Fruit fly (Drosophila melanogaster) whole organism, embryonic: ENCODE data around the gene car.
A peak's percentile ranks its signal among the peaks of the same experiment; 100 is the strongest.

Source experiments
- CG12299 ChIP-seq: fragments of 200-800 bp; sonication (Bioruptor generic); optimal IDR thresholded peaks from 2 replicates; lab custom pipeline; 2018; ENCODE audit warnings: missing biosample characterization, mild to moderate bottlenecking, missing genetic modification characterization
- CG13424 ChIP-seq: fragments of 200-800 bp; sonication (Bioruptor generic); optimal IDR thresholded peaks from 2 replicates; lab custom pipeline; 2019; ENCODE audit warnings: missing biosample characterization, mild to moderate bottlenecking, missing genetic modification characterization, moderate library complexity
- CG13775 ChIP-seq: fragments of 200-800 bp; sonication (Bioruptor generic); optimal IDR thresholded peaks from 3 replicates; lab custom pipeline; 2017; ENCODE audit warnings: missing biosample characterization, mild to moderate bottlenecking, missing genetic modification characterization
- CG14014 ChIP-seq: fragments of 200-800 bp; sonication (Bioruptor generic); IDR thresholded peaks from 2 replicates; pipeline ENCODE4 v1.3.6; 2022; ENCODE audit warnings: missing biosample characterization, missing genetic modification characterization
- CG15514 ChIP-seq: fragments of 200-800 bp; sonication (Bioruptor generic); optimal IDR thresholded peaks from 3 replicates; lab custom pipeline; 2017; ENCODE audit warnings: missing biosample characterization, missing genetic modification characterization, mild to moderate bottlenecking, moderate library complexity, missing genetic modification reagents
- CG15601 ChIP-seq: fragments of 200-800 bp; sonication (Bioruptor generic); optimal IDR thresholded peaks from 3 replicates; lab custom pipeline; 2019; ENCODE audit warnings: missing biosample characterization, mild to moderate bottlenecking, missing genetic modification characterization, moderate library complexity
- CG1603 ChIP-seq: fragments of 200-800 bp; sonication (Bioruptor generic); optimal IDR thresholded peaks from 2 replicates; lab custom pipeline; 2019; ENCODE audit warnings: missing biosample characterization, mild to moderate bottlenecking, missing genetic modification characterization, moderate library complexity
- CG17829 ChIP-seq: fragments of 200-800 bp; optimal IDR thresholded peaks from 2 replicates; lab custom pipeline; 2019; ENCODE audit warnings: missing biosample characterization, mild to moderate bottlenecking, missing genetic modification characterization, moderate library complexity
- CG2678 ChIP-seq: fragments of 200-800 bp; sonication (Bioruptor generic); optimal IDR thresholded peaks from 3 replicates; lab custom pipeline; 2019; ENCODE audit warnings: missing biosample characterization, mild to moderate bottlenecking, missing genetic modification characterization, moderate library complexity
- CG30020 ChIP-seq: fragments of 200-800 bp; optimal IDR thresholded peaks from 2 replicates; lab custom pipeline; 2019; ENCODE audit warnings: missing biosample characterization, mild to moderate bottlenecking, missing genetic modification characterization, moderate library complexity
- CG34224 ChIP-seq: fragments of 200-800 bp; sonication (Bioruptor generic); IDR thresholded peaks from 3 replicates; pipeline ENCODE4 v1.3.6; 2022; ENCODE audit warnings: missing biosample characterization, missing genetic modification characterization; ENCODE audit not compliant: partially characterized antibody
- CG6654 ChIP-seq: fragments of 200-800 bp; sonication (Bioruptor generic); optimal IDR thresholded peaks from 2 replicates; lab custom pipeline; 2017; ENCODE audit warnings: missing biosample characterization, mild to moderate bottlenecking, missing genetic modification characterization
- CG7963 ChIP-seq: fragments of 200-800 bp; sonication (Bioruptor generic); IDR thresholded peaks from 3 replicates; pipeline ENCODE4 v1.3.6; 2022; ENCODE audit warnings: missing biosample characterization, missing genetic modification characterization; ENCODE audit not compliant: partially characterized antibody
- CG8478 ChIP-seq: fragments of >200 bp; optimal IDR thresholded peaks from 2 replicates; lab custom pipeline; 2018
- CG9609 ChIP-seq: fragments of 200-800 bp; sonication (Bioruptor generic); optimal IDR thresholded peaks from 3 replicates; lab custom pipeline; 2016; ENCODE audit warnings: missing biosample characterization, missing genetic modification characterization
- CG9797 ChIP-seq: fragments of 200-800 bp; sonication (Bioruptor generic); optimal IDR thresholded peaks from 3 replicates; lab custom pipeline; 2018; ENCODE audit warnings: missing biosample characterization, mild to moderate bottlenecking, missing genetic modification characterization
- CG9817 ChIP-seq: fragments of 200-800 bp; sonication (Bioruptor generic); optimal IDR thresholded peaks from 2 replicates; lab custom pipeline; 2018; ENCODE audit warnings: missing biosample characterization, mild to moderate bottlenecking, missing genetic modification characterization, moderate library complexity
- CTCF ChIP-seq: fragments of 200-800 bp; sonication (Bioruptor generic); optimal IDR thresholded peaks from 2 replicates; lab custom pipeline; 2017; ENCODE audit warnings: missing biosample characterization, mild to moderate bottlenecking, missing genetic modification characterization, moderate library complexity
- Camta ChIP-seq: fragments of 200-800 bp; sonication (Bioruptor generic); optimal IDR thresholded peaks from 2 replicates; lab custom pipeline; 2016; ENCODE audit warnings: missing biosample characterization, missing genetic modification characterization
- CoRest ChIP-seq: fragments of 200-800 bp; sonication (Bioruptor generic); optimal IDR thresholded peaks from 3 replicates; lab custom pipeline; 2018; ENCODE audit warnings: missing biosample characterization, mild to moderate bottlenecking, missing genetic modification characterization, moderate library complexity
- Dbx ChIP-seq: fragments of 200-800 bp; sonication (Bioruptor generic); IDR thresholded peaks from 3 replicates; pipeline ENCODE4 v1.3.6; 2022; ENCODE audit warnings: missing biosample characterization, missing genetic modification characterization
- Dek ChIP-seq: fragments of 200-800 bp; sonication (Bioruptor generic); optimal IDR thresholded peaks from 3 replicates; lab custom pipeline; 2019; ENCODE audit warnings: missing biosample characterization, mild to moderate bottlenecking, missing genetic modification characterization, moderate library complexity
- H15 ChIP-seq: fragments of 200-800 bp; sonication (Bioruptor generic); IDR thresholded peaks from 3 replicates; pipeline ENCODE4 v1.3.6; 2022; ENCODE audit warnings: missing biosample characterization, missing genetic modification characterization
- H2.0 ChIP-seq: fragments of 200-800 bp; sonication (Bioruptor generic); IDR thresholded peaks from 2 replicates; pipeline ENCODE4 v1.3.6; 2022; ENCODE audit warnings: missing biosample characterization, missing genetic modification characterization
- HLH4C ChIP-seq: fragments of 200-800 bp; sonication (Bioruptor generic); IDR thresholded peaks from 3 replicates; pipeline ENCODE4 v1.3.6; 2022; ENCODE audit warnings: missing biosample characterization, missing genetic modification characterization; ENCODE audit not compliant: partially characterized antibody
- HLH54F ChIP-seq: fragments of 200-800 bp; sonication (Bioruptor generic); optimal IDR thresholded peaks from 3 replicates; lab custom pipeline; 2016; ENCODE audit warnings: missing biosample characterization, missing genetic modification characterization
- Lhr ChIP-seq: fragments of 200-800 bp; sonication (Bioruptor generic); optimal IDR thresholded peaks from 3 replicates; lab custom pipeline; 2017; ENCODE audit warnings: mild to moderate bottlenecking, missing biosample characterization, missing genetic modification reagents, missing genetic modification characterization
- MBD-R2 ChIP-seq: fragments of 200-800 bp; sonication (Bioruptor generic); IDR thresholded peaks from 2 replicates; pipeline ENCODE4 v1.3.6; 2022; ENCODE audit warnings: missing biosample characterization, missing genetic modification characterization
- Max ChIP-seq: fragments of 200-800 bp; sonication (Bioruptor generic); optimal IDR thresholded peaks from 2 replicates; lab custom pipeline; 2016; ENCODE audit warnings: missing biosample characterization, mild to moderate bottlenecking, missing genetic modification characterization
- NFAT ChIP-seq: fragments of 200-800 bp; sonication (Bioruptor generic); IDR thresholded peaks from 2 replicates; pipeline ENCODE4 v1.3.6; 2022; ENCODE audit warnings: missing biosample characterization, missing genetic modification characterization
- Rfx ChIP-seq: fragments of 200-800 bp; sonication (Bioruptor generic); IDR thresholded peaks from 2 replicates; pipeline ENCODE4 v1.3.6; 2022; ENCODE audit warnings: missing biosample characterization, missing genetic modification characterization
- ato ChIP-seq: fragments of 200-800 bp; sonication (Bioruptor generic); IDR thresholded peaks from 2 replicates; pipeline ENCODE4 v1.3.6; 2022; ENCODE audit warnings: missing biosample characterization, missing genetic modification characterization; ENCODE audit not compliant: partially characterized antibody
- chinmo ChIP-seq: fragments of 200-800 bp; sonication (Bioruptor generic); IDR thresholded peaks from 4 replicates; pipeline ENCODE4 v1.3.6; 2022; ENCODE audit warnings: missing biosample characterization, missing genetic modification characterization; ENCODE audit not compliant: partially characterized antibody
- crp ChIP-seq, 2 experiments: fragments of 200-800 bp; sonication (Bioruptor generic); optimal IDR thresholded peaks; 2 replicates in 1 of 2; 3 replicates in 1 of 2; lab custom pipeline; 2017; ENCODE audit warnings: missing biosample characterization in 2 of 2, missing genetic modification characterization in 2 of 2, mild to moderate bottlenecking in 1 of 2, moderate library complexity in 1 of 2
- disco-r ChIP-seq: fragments of 200-800 bp; sonication (Bioruptor generic); optimal IDR thresholded peaks from 2 replicates; lab custom pipeline; 2016; ENCODE audit warnings: missing biosample characterization, missing genetic modification characterization
- gcm ChIP-seq: fragments of 200-800 bp; sonication (Bioruptor generic); optimal IDR thresholded peaks from 2 replicates; lab custom pipeline; 2019; ENCODE audit warnings: missing biosample characterization, mild to moderate bottlenecking, missing genetic modification characterization, moderate library complexity
- gfzf ChIP-seq: fragments of 200-800 bp; sonication (Bioruptor generic); optimal IDR thresholded peaks from 2 replicates; lab custom pipeline; 2016; ENCODE audit warnings: missing biosample characterization, mild to moderate bottlenecking, missing genetic modification characterization, moderate library complexity
- h ChIP-seq: fragments of >200 bp; optimal IDR thresholded peaks from 2 replicates; lab custom pipeline; 2017
- hbn ChIP-seq: fragments of 200-800 bp; sonication (Bioruptor generic); IDR thresholded peaks from 2 replicates; pipeline ENCODE4 v1.3.6; 2022; ENCODE audit warnings: missing biosample characterization, missing genetic modification characterization; ENCODE audit not compliant: partially characterized antibody
- lbe ChIP-seq: fragments of 200-800 bp; sonication (Bioruptor generic); optimal IDR thresholded peaks from 2 replicates; lab custom pipeline; 2016; ENCODE audit warnings: missing biosample characterization, mild to moderate bottlenecking, missing genetic modification characterization
- nerfin-2 ChIP-seq: fragments of 200-800 bp; sonication (Bioruptor generic); IDR thresholded peaks from 2 replicates; pipeline ENCODE4 v1.3.6; 2022; ENCODE audit warnings: missing biosample characterization, missing genetic modification characterization; ENCODE audit not compliant: partially characterized antibody
- prd ChIP-seq, 3 experiments: fragments of >200 bp in 2 of 3; fragments of 200-800 bp in 1 of 3; sonication (Bioruptor generic) in 1 of 3; optimal IDR thresholded peaks in 2 of 3; IDR thresholded peaks in 1 of 3; 2 replicates in 2 of 3; 3 replicates in 1 of 3; pipeline versions ENCODE4 v1.3.6 to Lab custom; 2017 to 2022; ENCODE audit warnings: missing biosample characterization in 1 of 3, missing genetic modification characterization in 1 of 3
- sna ChIP-seq: fragments of 200-800 bp; sonication (Bioruptor generic); IDR thresholded peaks from 2 replicates; pipeline ENCODE4 v1.3.6; 2022; ENCODE audit warnings: missing biosample characterization, missing genetic modification characterization; ENCODE audit not compliant: partially characterized antibody
- sug ChIP-seq: fragments of 200-800 bp; optimal IDR thresholded peaks from 2 replicates; lab custom pipeline; 2019; ENCODE audit warnings: missing biosample characterization, mild to moderate bottlenecking, missing genetic modification characterization, moderate library complexity
- toy ChIP-seq: fragments of 200-800 bp; sonication (Bioruptor generic); IDR thresholded peaks from 2 replicates; pipeline ENCODE4 v1.3.6; 2022; ENCODE audit warnings: missing biosample characterization, missing genetic modification characterization
- trh ChIP-seq: fragments of 200-800 bp; sonication (Bioruptor generic); optimal IDR thresholded peaks from 2 replicates; lab custom pipeline; 2016; ENCODE audit warnings: missing biosample characterization, missing genetic modification characterization
- vnd ChIP-seq: fragments of 200-800 bp; sonication (Bioruptor generic); IDR thresholded peaks from 3 replicates; pipeline ENCODE4 v1.3.6; 2022; ENCODE audit warnings: missing biosample characterization, missing genetic modification characterization; ENCODE audit not compliant: partially characterized antibody
- zen ChIP-seq: fragments of 200-800 bp; sonication (Bioruptor generic); optimal IDR thresholded peaks from 3 replicates; lab custom pipeline; 2018; ENCODE audit warnings: missing biosample characterization, mild to moderate bottlenecking, missing genetic modification characterization, moderate library complexity

Gene car

DNA sequence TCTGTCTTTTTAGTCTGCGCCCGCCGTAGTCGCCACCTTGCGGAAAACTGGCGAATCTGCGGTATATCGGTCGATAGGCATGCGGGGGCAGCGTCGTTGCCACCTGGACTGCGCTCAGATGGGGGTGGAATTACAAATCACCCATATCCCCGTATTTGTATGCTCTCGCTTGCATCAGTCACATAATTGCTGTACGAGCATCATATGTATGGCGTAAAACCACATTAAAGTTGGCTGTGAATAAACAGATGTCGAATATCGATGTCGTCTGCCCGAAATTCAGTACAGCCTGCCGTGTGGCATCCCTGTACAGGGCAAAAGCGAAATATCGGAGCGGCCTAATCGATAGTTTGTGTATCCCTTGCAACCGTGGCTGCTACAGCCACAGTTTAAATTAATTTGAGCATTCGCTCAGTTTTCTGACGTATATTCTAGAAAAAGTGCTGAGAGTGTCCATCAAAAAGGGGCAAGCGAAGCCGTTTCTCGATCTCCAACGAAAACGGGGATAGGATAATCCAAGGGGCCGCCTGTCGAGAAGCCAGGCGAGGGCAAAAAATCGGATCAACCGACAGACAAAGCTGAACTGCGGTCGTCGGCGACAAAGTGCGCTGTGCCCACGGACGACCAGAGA lies 44.0 kb upstream of the car start, which contains the start of the genes Idh3a and CoRest (continued):
- TF ChIP-seq gfzf = peak; percentile 32
- TF ChIP-seq Dbx = peak; percentile 52; the same call in 1 of the 3 replicates
- peak; percentile 90 for TF ChIP-seq CTCF (GFP tag; lab: Kevin White, UChicago)
- peak; percentile 48 for TF ChIP-seq CG9817 (tag; lab: Kevin White, UChicago)
- TF ChIP-seq Dek = no peak
- TF ChIP-seq CG7963 (GFP tag; lab: Robert Waterston, UW) = peak; percentile 50; the same call in 1 of the 3 replicates
- peak; percentile 42 for TF ChIP-seq CG13775 (GFP tag; lab: Kevin White, UChicago)
- peak; percentile 35 for TF ChIP-seq CG9609 (GFP tag; lab: Kevin White, UChicago)
- TF ChIP-seq H2.0 = 0 out of 2 replicates have a peak, but pooled peaks have one; percentile 21
- no peak for TF ChIP-seq CG2678 (tag; lab: Kevin White, UChicago)
- TF ChIP-seq Lhr (GFP tag; lab: Kevin White, UChicago) = peak; percentile 45
- TF ChIP-seq ato (GFP tag; lab: Robert Waterston, UW) = peak; percentile 27; the same call in 1 of the 2 replicates
- TF ChIP-seq CG15601 (tag; lab: Kevin White, UChicago) = peak; percentile 4
- TF ChIP-seq CG9797 = peak; percentile 42
- TF ChIP-seq zen (tag; lab: Kevin White, UChicago) = no peak
- peak; percentile 12 for TF ChIP-seq CG13424
- TF ChIP-seq MBD-R2 (GFP tag; lab: Robert Waterston, UW) = peak; percentile 58
- TF ChIP-seq CG6654 (GFP tag; lab: Kevin White, UChicago) = no peak
- TF ChIP-seq HLH54F (GFP tag; lab: Kevin White, UChicago) = peak; percentile 40
- TF ChIP-seq CG34224 (GFP tag; lab: Robert Waterston, UW) = peak; percentile 46; the same call in 2 of the 3 replicates
- 0 out of 2 replicates have a peak, but pooled peaks have one; percentile 42 for TF ChIP-seq Rfx (GFP tag; lab: Robert Waterston, UW)
- TF ChIP-seq CoRest (tag; lab: Kevin White, UChicago) = peak; percentile 69
- no peak for TF ChIP-seq trh (GFP tag; lab: Kevin White, UChicago)
- TF ChIP-seq lbe (GFP tag; lab: Kevin White, UChicago) = no peak
- peak; percentile 33 for TF ChIP-seq CG30020
- TF ChIP-seq CG12299 (tag; lab: Kevin White, UChicago) = no peak
- peak; percentile 12 for TF ChIP-seq Max
- TF ChIP-seq CG8478 (lab: Kevin White, UChicago) = peak; percentile 9
- TF ChIP-seq hbn (GFP tag; lab: Robert Waterston, UW) = peak; percentile 47; the same call in 1 of the 2 replicates
- TF ChIP-seq disco-r (GFP tag; lab: Kevin White, UChicago) = no peak
- TF ChIP-seq CG14014 (GFP tag; lab: Robert Waterston, UW) = peak; percentile 33; the same call in 1 of the 2 replicates
- peak; percentile 15 for TF ChIP-seq Camta (GFP tag; lab: Kevin White, UChicago)
- no peak for TF ChIP-seq prd (optimal IDR thresholded peaks at IDR 0.05; lab: Kevin White, UChicago)
- TF ChIP-seq prd (GFP tag; IDR thresholded peaks at IDR 0.05; lab: Robert Waterston, UW) = peak; percentile 52
- TF ChIP-seq CG15514 (GFP tag; lab: Kevin White, UChicago) = peak; percentile 77
- TF ChIP-seq h (lab: Kevin White, UChicago) = no peak
- no peak for TF ChIP-seq toy (GFP tag; lab: Robert Waterston, UW)
- TF ChIP-seq sna (GFP tag; lab: Robert Waterston, UW) = peak; percentile 37; the same call in 1 of the 2 replicates
- TF ChIP-seq HLH4C (GFP tag; lab: Robert Waterston, UW) = peak; percentile 71
- TF ChIP-seq crp (GFP tag; optimal IDR thresholded peaks at IDR 0.05; lab: Kevin White, UChicago) = peak in 1 of 2 experiments; percentile 53
- TF ChIP-seq CG17829 (tag; lab: Kevin White, UChicago) = peak; percentile 33
- peak; percentile 76 for TF ChIP-seq CG1603 (tag; lab: Kevin White, UChicago)
- no peak for TF ChIP-seq H15 (GFP tag; lab: Robert Waterston, UW)
- peak; percentile 55; the same call in 1 of the 2 replicates for TF ChIP-seq nerfin-2 (GFP tag; lab: Robert Waterston, UW)
- 0 out of 4 replicates have a peak, but pooled peaks have one; percentile 48 for TF ChIP-seq chinmo (GFP tag; lab: Robert Waterston, UW)
- TF ChIP-seq vnd = peak; percentile 65
- TF ChIP-seq sug (tag; lab: Kevin White, UChicago) = peak; percentile 65
- TF ChIP-seq NFAT (GFP tag; lab: Robert Waterston, UW) = 0 out of 2 replicates have a peak, but pooled peaks have one; percentile 17
- TF ChIP-seq gcm = peak; percentile 68
